Fruit fly (Drosophila melanogaster) whole organism, embryonic: ENCODE data around the gene CG4955.

Experiments used
- CG10209 ChIP-seq: fragments of 200-800 bp; sonication (Bioruptor generic); optimal IDR thresholded peaks from 3 replicates; lab custom pipeline; 2017; ENCODE audit warnings: missing biosample characterization, mild to moderate bottlenecking, missing genetic modification characterization, missing genetic modification reagents
- CG10654 ChIP-seq: fragments of 200-800 bp; sonication (Bioruptor generic); optimal IDR thresholded peaks from 2 replicates; lab custom pipeline; 2016; ENCODE audit warnings: missing biosample characterization, missing genetic modification characterization
- CG11093 ChIP-seq: fragments of 200-800 bp; sonication (Bioruptor generic); IDR thresholded peaks from 3 replicates; pipeline ENCODE4 v1.3.6; 2022; ENCODE audit warnings: missing biosample characterization, missing genetic modification characterization
- CG11504 ChIP-seq: fragments of 200-800 bp; sonication (Bioruptor generic); optimal IDR thresholded peaks from 3 replicates; lab custom pipeline; 2019; ENCODE audit warnings: missing biosample characterization, mild to moderate bottlenecking, missing genetic modification characterization, moderate library complexity
- CG14014 ChIP-seq: fragments of 200-800 bp; sonication (Bioruptor generic); IDR thresholded peaks from 2 replicates; pipeline ENCODE4 v1.3.6; 2022; ENCODE audit warnings: missing biosample characterization, missing genetic modification characterization
- CG15011 ChIP-seq: fragments of 200-800 bp; sonication (Bioruptor generic); optimal IDR thresholded peaks from 3 replicates; lab custom pipeline; 2018; ENCODE audit warnings: missing biosample characterization, mild to moderate bottlenecking, missing genetic modification characterization
- CG17361 ChIP-seq: fragments of 200-800 bp; sonication (Bioruptor generic); IDR thresholded peaks from 3 replicates; pipeline ENCODE4 v1.3.6; 2022; ENCODE audit warnings: missing biosample characterization, missing genetic modification characterization
- CG17912 ChIP-seq: fragments of 200-800 bp; sonication (Bioruptor generic); optimal IDR thresholded peaks from 2 replicates; lab custom pipeline; 2018; ENCODE audit warnings: missing biosample characterization, mild to moderate bottlenecking, missing genetic modification characterization
- CG2678 ChIP-seq: fragments of 200-800 bp; sonication (Bioruptor generic); optimal IDR thresholded peaks from 3 replicates; lab custom pipeline; 2019; ENCODE audit warnings: missing biosample characterization, mild to moderate bottlenecking, missing genetic modification characterization, moderate library complexity
- CG2712 ChIP-seq: fragments of 200-800 bp; optimal IDR thresholded peaks from 3 replicates; lab custom pipeline; 2019; ENCODE audit warnings: missing biosample characterization, mild to moderate bottlenecking, missing genetic modification characterization, moderate library complexity
- CG3065 ChIP-seq: fragments of 200-800 bp; sonication (Bioruptor generic); optimal IDR thresholded peaks from 2 replicates; lab custom pipeline; 2016; ENCODE audit warnings: missing biosample characterization, missing genetic modification characterization
- CG32767 ChIP-seq: fragments of 200-800 bp; sonication (Bioruptor generic); IDR thresholded peaks from 2 replicates; pipeline ENCODE4 v1.3.6; 2022; ENCODE audit warnings: missing biosample characterization, missing genetic modification characterization
- CG3281 ChIP-seq: fragments of 200-800 bp; sonication (Bioruptor generic); optimal IDR thresholded peaks from 3 replicates; lab custom pipeline; 2017; ENCODE audit warnings: missing biosample characterization, mild to moderate bottlenecking, missing genetic modification characterization
- CG3726 ChIP-seq: fragments of 200-800 bp; sonication (Bioruptor generic); IDR thresholded peaks from 3 replicates; pipeline ENCODE4, ENCODE4 v1.3.6; 2022; ENCODE audit warnings: missing biosample characterization, missing genetic modification characterization
- CG6654 ChIP-seq: fragments of 200-800 bp; sonication (Bioruptor generic); optimal IDR thresholded peaks from 2 replicates; lab custom pipeline; 2017; ENCODE audit warnings: missing biosample characterization, mild to moderate bottlenecking, missing genetic modification characterization
- CG6683 ChIP-seq: fragments of 200-800 bp; sonication (Bioruptor generic); optimal IDR thresholded peaks from 2 replicates; lab custom pipeline; 2017; ENCODE audit warnings: missing biosample characterization, mild to moderate bottlenecking, missing genetic modification characterization, missing genetic modification reagents
- CG6765 ChIP-seq: fragments of 200-800 bp; sonication (Bioruptor generic); optimal IDR thresholded peaks from 3 replicates; lab custom pipeline; 2017; ENCODE audit warnings: missing biosample characterization, mild to moderate bottlenecking, missing genetic modification characterization
- CG6854 ChIP-seq: fragments of 200-800 bp; sonication (Bioruptor generic); optimal IDR thresholded peaks from 3 replicates; lab custom pipeline; 2017; ENCODE audit warnings: missing biosample characterization, mild to moderate bottlenecking, missing genetic modification characterization
- CG9609 ChIP-seq: fragments of 200-800 bp; sonication (Bioruptor generic); optimal IDR thresholded peaks from 3 replicates; lab custom pipeline; 2016; ENCODE audit warnings: missing biosample characterization, missing genetic modification characterization
- CG9797 ChIP-seq: fragments of 200-800 bp; sonication (Bioruptor generic); optimal IDR thresholded peaks from 3 replicates; lab custom pipeline; 2018; ENCODE audit warnings: missing biosample characterization, mild to moderate bottlenecking, missing genetic modification characterization
- CG9817 ChIP-seq: fragments of 200-800 bp; sonication (Bioruptor generic); optimal IDR thresholded peaks from 2 replicates; lab custom pipeline; 2018; ENCODE audit warnings: missing biosample characterization, mild to moderate bottlenecking, missing genetic modification characterization, moderate library complexity
- Deaf1 ChIP-seq: fragments of 200-800 bp; optimal IDR thresholded peaks from 3 replicates; lab custom pipeline; 2019; ENCODE audit warnings: missing biosample characterization, mild to moderate bottlenecking, missing genetic modification characterization, moderate library complexity
- H2.0 ChIP-seq: fragments of 200-800 bp; sonication (Bioruptor generic); IDR thresholded peaks from 2 replicates; pipeline ENCODE4 v1.3.6; 2022; ENCODE audit warnings: missing biosample characterization, missing genetic modification characterization
- HLH3B ChIP-seq: fragments of 200-800 bp; sonication (Bioruptor generic); IDR thresholded peaks from 2 replicates; pipeline ENCODE4 v1.3.6; 2022; ENCODE audit warnings: missing biosample characterization, missing genetic modification characterization
- HLH4C ChIP-seq: fragments of 200-800 bp; sonication (Bioruptor generic); IDR thresholded peaks from 3 replicates; pipeline ENCODE4 v1.3.6; 2022; ENCODE audit warnings: missing biosample characterization, missing genetic modification characterization; ENCODE audit not compliant: partially characterized antibody
- Jarid2 ChIP-seq: fragments of 200-800 bp; sonication (Bioruptor generic); optimal IDR thresholded peaks from 3 replicates; lab custom pipeline; 2017; ENCODE audit warnings: mild to moderate bottlenecking, missing biosample characterization, missing genetic modification reagents, missing genetic modification characterization
- Oli ChIP-seq: fragments of 200-800 bp; sonication (Bioruptor generic); optimal IDR thresholded peaks from 2 replicates; lab custom pipeline; 2018; ENCODE audit warnings: missing biosample characterization, mild to moderate bottlenecking, missing genetic modification characterization, moderate library complexity
- Optix ChIP-seq: fragments of 200-800 bp; sonication (Bioruptor generic); IDR thresholded peaks from 3 replicates; pipeline ENCODE4 v1.3.6; 2022; ENCODE audit warnings: missing biosample characterization, missing genetic modification characterization
- Ssrp ChIP-seq: fragments of 200-800 bp; sonication (Bioruptor generic); optimal IDR thresholded peaks from 2 replicates; lab custom pipeline; 2018; ENCODE audit warnings: missing biosample characterization, mild to moderate bottlenecking, missing genetic modification characterization, moderate library complexity
- abd-A ChIP-seq: fragments of 200-800 bp; sonication (Bioruptor generic); optimal IDR thresholded peaks from 3 replicates; lab custom pipeline; 2019; ENCODE audit warnings: missing biosample characterization, mild to moderate bottlenecking, missing genetic modification characterization, moderate library complexity
- bbx ChIP-seq: fragments of 200-800 bp; sonication (Bioruptor generic); IDR thresholded peaks from 2 replicates; pipeline ENCODE4 v1.3.6; 2022; ENCODE audit warnings: missing biosample characterization, missing genetic modification characterization; ENCODE audit not compliant: partially characterized antibody
- cas ChIP-seq: fragments of 200-800 bp; sonication (Bioruptor generic); IDR thresholded peaks from 2 replicates; pipeline ENCODE4 v1.3.6; 2022; ENCODE audit warnings: missing biosample characterization, missing genetic modification characterization
- chn ChIP-seq: fragments of 200-800 bp; sonication (Bioruptor generic); optimal IDR thresholded peaks from 2 replicates; lab custom pipeline; 2016; ENCODE audit warnings: missing biosample characterization, missing genetic modification characterization
- crc ChIP-seq: fragments of 200-800 bp; sonication (Bioruptor generic); optimal IDR thresholded peaks from 2 replicates; lab custom pipeline; 2016; ENCODE audit warnings: missing biosample characterization, missing genetic modification characterization
- croc ChIP-seq: fragments of 200-800 bp; sonication (Bioruptor generic); conservative IDR thresholded peaks from 3 replicates; pipeline ENCODE4 v1.3.6; 2022; ENCODE audit warnings: missing biosample characterization, missing genetic modification characterization
- fd96Cb ChIP-seq: fragments of 200-800 bp; sonication (Bioruptor generic); optimal IDR thresholded peaks from 2 replicates; lab custom pipeline; 2018; ENCODE audit warnings: missing biosample characterization, mild to moderate bottlenecking, missing genetic modification characterization, moderate library complexity
- hbn ChIP-seq: fragments of 200-800 bp; sonication (Bioruptor generic); IDR thresholded peaks from 2 replicates; pipeline ENCODE4 v1.3.6; 2022; ENCODE audit warnings: missing biosample characterization, missing genetic modification characterization; ENCODE audit not compliant: partially characterized antibody
- jing ChIP-seq: fragments of 200-800 bp; sonication (Bioruptor generic); optimal IDR thresholded peaks from 2 replicates; lab custom pipeline; 2018; ENCODE audit warnings: missing biosample characterization, mild to moderate bottlenecking, missing genetic modification characterization
- jumu ChIP-seq: fragments of 200-800 bp; sonication (Bioruptor generic); optimal IDR thresholded peaks from 3 replicates; lab custom pipeline; 2016; ENCODE audit warnings: missing biosample characterization, missing genetic modification characterization
- lab ChIP-seq: fragments of 200-800 bp; sonication (Bioruptor generic); optimal IDR thresholded peaks from 3 replicates; lab custom pipeline; 2017; ENCODE audit warnings: missing biosample characterization, missing genetic modification characterization, mild to moderate bottlenecking, moderate library complexity, missing genetic modification reagents
- oc ChIP-seq: fragments of 200-800 bp; sonication (Bioruptor generic); optimal IDR thresholded peaks from 2 replicates; lab custom pipeline; 2018; ENCODE audit warnings: missing biosample characterization, mild to moderate bottlenecking, missing genetic modification characterization, moderate library complexity
- onecut ChIP-seq: fragments of 200-800 bp; sonication (Bioruptor generic); IDR thresholded peaks from 2 replicates; pipeline ENCODE4 v1.3.6; 2022; ENCODE audit warnings: missing biosample characterization, missing genetic modification characterization
- p53 ChIP-seq: fragments of 200-800 bp; sonication (Bioruptor generic); optimal IDR thresholded peaks from 2 replicates; lab custom pipeline; 2016; ENCODE audit warnings: missing biosample characterization, missing genetic modification characterization
- pan ChIP-seq, 4 experiments: fragments of >200 bp in 3 of 4; fragments of 200-800 bp in 1 of 4; sonication (Bioruptor generic) in 1 of 4; optimal IDR thresholded peaks in 3 of 4; IDR thresholded peaks in 1 of 4; 2 replicates each; pipeline versions ENCODE4 v1.3.6 to Lab custom; 2017 to 2022; ENCODE audit warnings: missing biosample characterization in 2 of 4, missing genetic modification characterization in 2 of 4, mixed read lengths in 1 of 4
- psq ChIP-seq: fragments of 200-800 bp; sonication (Bioruptor generic); optimal IDR thresholded peaks from 2 replicates; lab custom pipeline; 2017; ENCODE audit warnings: missing biosample characterization, missing genetic modification characterization
- sna ChIP-seq: fragments of 200-800 bp; sonication (Bioruptor generic); IDR thresholded peaks from 2 replicates; pipeline ENCODE4 v1.3.6; 2022; ENCODE audit warnings: missing biosample characterization, missing genetic modification characterization; ENCODE audit not compliant: partially characterized antibody
- wor ChIP-seq: fragments of 200-800 bp; sonication (Bioruptor generic); IDR thresholded peaks from 2 replicates; pipeline ENCODE4 v1.3.6; 2022; ENCODE audit warnings: missing biosample characterization, missing genetic modification characterization

CG4955 gene

DNA sequence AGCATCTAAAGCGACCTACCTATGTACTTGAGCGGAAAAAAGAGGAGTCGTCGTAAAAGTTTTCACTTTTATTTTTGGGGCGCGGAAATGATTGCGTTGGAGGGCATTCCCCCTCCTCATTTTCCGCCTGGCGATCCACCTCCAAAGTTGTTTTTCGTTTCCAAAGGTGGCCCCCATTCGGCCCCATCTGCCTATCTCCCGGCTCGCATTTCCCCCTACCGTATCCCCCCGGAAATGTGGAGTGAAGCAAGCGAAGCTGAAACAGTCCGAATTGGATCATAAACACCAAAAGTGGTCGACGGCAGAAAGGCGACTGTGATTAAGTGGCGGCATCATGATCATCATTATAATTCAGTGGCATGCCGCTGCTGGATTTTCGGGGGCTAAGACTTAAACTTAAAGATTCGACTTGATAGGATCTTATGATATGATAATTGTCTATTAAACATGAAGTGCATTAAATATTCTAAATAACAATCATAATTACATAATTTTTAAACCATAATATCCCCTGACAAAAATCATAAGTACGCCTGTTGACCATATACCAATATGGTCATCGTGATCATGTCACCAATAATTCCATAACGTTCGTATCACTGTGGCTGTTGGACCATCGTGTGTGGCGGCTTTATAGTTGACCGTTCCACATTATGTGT lies 42.4 kb downstream of the CG4955 start (continued):
- no peak for TF ChIP-seq HLH4C (GFP tag; lab: Robert Waterston, UW)
- peak; percentile 86 for TF ChIP-seq CG11504 (tag; lab: Kevin White, UChicago)
- TF ChIP-seq oc (tag; lab: Kevin White, UChicago) = peak; percentile 83
- TF ChIP-seq croc (GFP tag; lab: Robert Waterston, UW) = peak; percentile 34; the same call in 1 of the 3 replicates
- no peak for TF ChIP-seq CG9797 (GFP tag; lab: Kevin White, UChicago)
- peak; percentile 74 for TF ChIP-seq fd96Cb (tag; lab: Kevin White, UChicago)
- TF ChIP-seq crc = peak; percentile 22
- TF ChIP-seq CG3281 (GFP tag; lab: Kevin White, UChicago) = peak; percentile 71
- TF ChIP-seq Optix (GFP tag; lab: Robert Waterston, UW) = 0 out of 3 replicates have a peak, but pooled peaks have one; percentile 50
- peak; percentile 27 for TF ChIP-seq CG10654
- TF ChIP-seq pan (optimal IDR thresholded peaks at IDR 0.05; lab: Kevin White, UChicago) = no peak
- peak in 1 of 2 experiments; percentile 78 for TF ChIP-seq pan (GFP tag; optimal IDR thresholded peaks at IDR 0.05 in 1 of 2, IDR thresholded peaks at IDR 0.05 in 1 of 2)
- TF ChIP-seq cas (GFP tag; lab: Robert Waterston, UW) = 0 out of 2 replicates have a peak, but pooled peaks have one; percentile 21
- TF ChIP-seq CG15011 = peak; percentile 54
- peak; percentile 82 for TF ChIP-seq lab
- peak; percentile 18 for TF ChIP-seq CG6654 (GFP tag; lab: Kevin White, UChicago)
- TF ChIP-seq CG17361 (GFP tag; lab: Robert Waterston, UW) = peak; percentile 76; the same call in 2 of the 3 replicates
- TF ChIP-seq CG6765 = peak; percentile 22
- peak; percentile 60 for TF ChIP-seq Ssrp (tag; lab: Kevin White, UChicago)
- TF ChIP-seq chn (GFP tag; lab: Kevin White, UChicago) = no peak
- TF ChIP-seq onecut (GFP tag; lab: Robert Waterston, UW) = peak; percentile 58
- no peak for TF ChIP-seq psq (GFP tag; lab: Kevin White, UChicago)
- 0 out of 3 replicates have a peak, but pooled peaks have one; percentile 33 for TF ChIP-seq CG11093 (GFP tag; lab: Robert Waterston, UW)
- peak; percentile 35 for TF ChIP-seq Deaf1
- TF ChIP-seq CG32767 (GFP tag; lab: Robert Waterston, UW) = peak; percentile 73
- peak; percentile 88 for TF ChIP-seq CG2678 (tag; lab: Kevin White, UChicago)
- TF ChIP-seq bbx (GFP tag; lab: Robert Waterston, UW) = no peak
- peak; percentile 21 for TF ChIP-seq jumu
- peak; percentile 76 for TF ChIP-seq CG2712 (tag; lab: Kevin White, UChicago)
- TF ChIP-seq H2.0 (GFP tag; lab: Robert Waterston, UW) = peak; percentile 72
- TF ChIP-seq CG6683 (GFP tag; lab: Kevin White, UChicago) = peak; percentile 53
- peak; percentile 50; the same call in 1 of the 3 replicates for TF ChIP-seq CG3726 (GFP tag; lab: Robert Waterston, UW)
- TF ChIP-seq CG3065 (GFP tag; lab: Kevin White, UChicago) = no peak
- TF ChIP-seq HLH3B = peak; percentile 78
- no peak for TF ChIP-seq p53 (GFP tag; lab: Kevin White, UChicago)
- TF ChIP-seq CG9817 (tag; lab: Kevin White, UChicago) = peak; percentile 72
- peak; percentile 43 for TF ChIP-seq CG9609 (GFP tag; lab: Kevin White, UChicago)
- peak; percentile 61 for TF ChIP-seq CG6854 (GFP tag; lab: Kevin White, UChicago)
- TF ChIP-seq Oli (tag; lab: Kevin White, UChicago) = peak; percentile 82
- no peak for TF ChIP-seq CG17912 (GFP tag; lab: Kevin White, UChicago)
- peak; percentile 48 for TF ChIP-seq jing
- no peak for TF ChIP-seq hbn (GFP tag; lab: Robert Waterston, UW)
- TF ChIP-seq CG14014 (GFP tag; lab: Robert Waterston, UW) = peak; percentile 79; the same call in 1 of the 2 replicates
- peak; percentile 75 for TF ChIP-seq CG10209
- TF ChIP-seq wor = 0 out of 2 replicates have a peak, but pooled peaks have one; percentile 49
- no peak for TF ChIP-seq sna
- no peak for TF ChIP-seq abd-A
- peak; percentile 28 for TF ChIP-seq Jarid2 (GFP tag; lab: Kevin White, UChicago)
